Fruit fly (Drosophila melanogaster) whole organism, pupa: ENCODE measurements around the gene CG7991.

ENCODE experiments used
- CG10348 ChIP-seq: fragments of 200-800 bp; sonication (Bioruptor generic); IDR thresholded peaks from 2 replicates; pipeline ENCODE4 v1.3.6; 2022; ENCODE audit warnings: missing biosample characterization, missing genetic modification characterization
- CG15710 ChIP-seq: fragments of 200-800 bp; sonication (Bioruptor generic); optimal IDR thresholded peaks from 2 replicates; lab custom pipeline; 2018; ENCODE audit warnings: missing biosample characterization, mild to moderate bottlenecking, missing genetic modification characterization, moderate library complexity
- CG8159 ChIP-seq: fragments of 200-800 bp; sonication (Bioruptor generic); optimal IDR thresholded peaks from 3 replicates; lab custom pipeline; 2018; ENCODE audit warnings: missing biosample characterization, mild to moderate bottlenecking, missing genetic modification characterization, moderate library complexity
- CG8301 ChIP-seq: fragments of 200-800 bp; sonication (Bioruptor generic); optimal IDR thresholded peaks from 2 replicates; lab custom pipeline; 2018; ENCODE audit warnings: missing biosample characterization, mild to moderate bottlenecking, missing genetic modification characterization
- D1 ChIP-seq: fragments of 200-800 bp; sonication (Bioruptor generic); optimal IDR thresholded peaks from 2 replicates; lab custom pipeline; 2018; ENCODE audit warnings: missing biosample characterization, mild to moderate bottlenecking, missing genetic modification characterization, moderate library complexity
- Ets98B ChIP-seq: fragments of 200-800 bp; sonication (Bioruptor generic); IDR thresholded peaks from 2 replicates; pipeline ENCODE4 v1.3.6; 2022; ENCODE audit warnings: missing biosample characterization, missing genetic modification characterization
- Pif1B ChIP-seq: fragments of 200-800 bp; sonication (Bioruptor generic); optimal IDR thresholded peaks from 3 replicates; lab custom pipeline; 2016; ENCODE audit warnings: missing biosample characterization, missing genetic modification characterization
- fd96Ca ChIP-seq: fragments of 200-800 bp; sonication (Bioruptor generic); IDR thresholded peaks from 3 replicates; pipeline ENCODE4 v1.3.6; 2022; ENCODE audit warnings: missing biosample characterization, missing genetic modification characterization
- gl ChIP-seq: fragments of 200-800 bp; sonication (Bioruptor generic); optimal IDR thresholded peaks from 2 replicates; lab custom pipeline; 2018; ENCODE audit warnings: missing biosample characterization, mild to moderate bottlenecking, missing genetic modification characterization
- rn ChIP-seq: fragments of 200-800 bp; sonication (Bioruptor generic); IDR thresholded peaks from 2 replicates; pipeline ENCODE4 v1.3.6; 2022; ENCODE audit warnings: missing biosample characterization, missing genetic modification characterization

DNA sequence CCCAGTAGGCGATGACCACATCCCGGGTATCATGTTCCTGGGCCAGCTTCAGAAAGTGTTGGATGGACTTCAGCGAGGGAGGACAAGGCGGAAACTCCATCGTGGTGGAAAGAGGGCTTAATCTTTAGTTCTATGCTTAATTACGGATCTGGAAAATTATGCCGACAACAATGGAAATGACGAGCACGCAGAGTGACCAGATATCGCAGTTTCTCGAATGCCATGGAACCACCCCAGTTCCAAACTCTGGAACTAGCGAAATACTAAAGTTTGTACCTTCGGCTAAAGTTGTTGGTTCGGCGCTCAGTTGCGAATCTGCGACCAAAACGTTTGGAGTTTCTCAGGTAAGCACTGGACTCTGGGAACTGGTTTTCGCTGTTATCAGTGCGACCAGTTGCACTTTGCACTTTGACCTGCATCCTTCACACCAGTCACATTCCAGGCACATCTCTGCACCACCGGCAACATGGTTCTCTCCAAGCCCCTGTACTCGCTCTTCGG, 21.8 kb upstream of the CG7991 start, which contains the start of the genes CG7970 and Vta1:
- no peak for TF ChIP-seq CG8159 (tag; lab: Kevin White, UChicago)
- no peak for TF ChIP-seq CG8301
- peak; percentile 45 for TF ChIP-seq CG15710 (tag; lab: Kevin White, UChicago)
- no peak for TF ChIP-seq D1
- TF ChIP-seq fd96Ca (GFP tag; lab: Robert Waterston, UW): no peak
- no peak for TF ChIP-seq rn (GFP tag; lab: Robert Waterston, UW)
- no peak for TF ChIP-seq Pif1B (GFP tag; lab: Kevin White, UChicago)
- no peak for TF ChIP-seq CG10348 (GFP tag; lab: Robert Waterston, UW)
- peak; percentile 77 for TF ChIP-seq Ets98B (GFP tag; lab: Robert Waterston, UW)
- peak; percentile 88 for TF ChIP-seq gl
